Worm (Caenorhabditis elegans) whole organism, young adult: Measurements from ENCODE around the gene lelo-4.

ENCODE experiments used
- F22D6.2 ChIP-seq: sonication (generic microtip); optimal IDR thresholded peaks from 2 replicates; lab custom pipeline; 2016; ENCODE audit warnings: mild to moderate bottlenecking, missing genetic modification characterization, missing compliant biosample characterization
- F23B12.7 ChIP-seq: sonication (generic microtip); optimal IDR thresholded peaks from 2 replicates; lab custom pipeline; 2017; ENCODE audit warnings: missing genetic modification characterization, mild to moderate bottlenecking, missing compliant biosample characterization, antibody characterized with exemption, moderate library complexity; ENCODE audit not compliant: insufficient read depth
- F52B5.7 ChIP-seq: sonication (generic microtip); optimal IDR thresholded peaks from 2 replicates; lab custom pipeline; 2016; ENCODE audit warnings: mild to moderate bottlenecking, missing genetic modification characterization, missing compliant biosample characterization
- F57A8.1 ChIP-seq: fragments of 200-800 bp; sonication (Bioruptor generic); optimal IDR thresholded peaks from 2 replicates; lab custom pipeline; 2018; ENCODE audit warnings: mild to moderate bottlenecking, missing genetic modification characterization, moderate library complexity, missing compliant biosample characterization
- Y95B8A.8 ChIP-seq: fragments of 200-800 bp; sonication (Bioruptor generic); IDR thresholded peaks from 2 replicates; pipeline ENCODE4 v1.3.6; 2022; ENCODE audit warnings: missing genetic modification reagents, missing genetic modification characterization, missing compliant biosample characterization
- ZK185.1 ChIP-seq: sonication (generic microtip); optimal IDR thresholded peaks from 2 replicates; lab custom pipeline; 2016; ENCODE audit warnings: mild to moderate bottlenecking, missing genetic modification characterization, missing compliant biosample characterization; ENCODE audit not compliant: poor library complexity, severe bottlenecking
- aptf-2 ChIP-seq: fragments of 200-800 bp; sonication (Bioruptor generic); conservative IDR thresholded peaks from 2 replicates; pipeline ENCODE4 v1.3.6; 2022; ENCODE audit warnings: missing genetic modification reagents, missing genetic modification characterization, missing compliant biosample characterization
- ccch-3 ChIP-seq: fragments of 200-800 bp; sonication (Bioruptor generic); optimal IDR thresholded peaks from 2 replicates; lab custom pipeline; 2018; ENCODE audit warnings: mild to moderate bottlenecking, missing genetic modification characterization, missing compliant biosample characterization
- cebp-2 ChIP-seq: fragments of 200-800 bp; sonication (Bioruptor generic); IDR thresholded peaks from 2 replicates; pipeline ENCODE4 v1.3.6; 2022; ENCODE audit warnings: missing genetic modification characterization, missing compliant biosample characterization
- dox-1 ChIP-seq: fragments of 200-800 bp; sonication (Bioruptor generic); IDR thresholded peaks from 2 replicates; pipeline ENCODE4 v1.3.6; 2022; ENCODE audit warnings: missing genetic modification reagents, missing genetic modification characterization, missing compliant biosample characterization
- egl-44 ChIP-seq: fragments of 200-800 bp; sonication (Bioruptor generic); IDR thresholded peaks from 2 replicates; pipeline ENCODE4 v1.3.6; 2022; ENCODE audit warnings: missing genetic modification reagents, missing genetic modification characterization, missing compliant biosample characterization
- ets-4 ChIP-seq: fragments of 200-800 bp; sonication (Bioruptor generic); optimal IDR thresholded peaks from 2 replicates; lab custom pipeline; 2018; ENCODE audit warnings: mild to moderate bottlenecking, missing genetic modification characterization, missing compliant biosample characterization
- hlh-26 ChIP-seq: fragments of 200-800 bp; sonication (Bioruptor generic); conservative IDR thresholded peaks from 2 replicates; pipeline ENCODE4 v1.3.6; 2022; ENCODE audit warnings: missing genetic modification reagents, missing genetic modification characterization, missing compliant biosample characterization
- hsf-1 ChIP-seq: fragments of 200-800 bp; sonication (Bioruptor generic); IDR thresholded peaks from 2 replicates; pipeline ENCODE4 v1.3.6; 2022; ENCODE audit warnings: missing genetic modification reagents, missing genetic modification characterization, missing compliant biosample characterization
- lin-35 ChIP-seq, 3 experiments: fragments of 150-350 bp in 2 of 3; sonication (generic microtip) in 1 of 3; optimal IDR thresholded peaks; 2 replicates each; lab custom pipeline; 2014 to 2018; ENCODE audit warnings: missing biosample characterization in 3 of 3, missing genetic modification characterization in 3 of 3, missing genetic modification reagents in 3 of 3
- mxl-1 ChIP-seq: sonication (generic microtip); optimal IDR thresholded peaks from 2 replicates; lab custom pipeline; 2016; ENCODE audit warnings: missing genetic modification characterization, missing compliant biosample characterization
- nfya-2 ChIP-seq: fragments of 200-800 bp; sonication (Bioruptor generic); IDR thresholded peaks from 2 replicates; pipeline ENCODE4 v1.3.6; 2022; ENCODE audit warnings: missing genetic modification reagents, missing genetic modification characterization, missing compliant biosample characterization
- nhr-179 ChIP-seq: sonication (generic microtip); optimal IDR thresholded peaks from 2 replicates; lab custom pipeline; 2016; ENCODE audit warnings: mild to moderate bottlenecking, missing genetic modification characterization, missing compliant biosample characterization
- nhr-27 ChIP-seq: fragments of 200-800 bp; sonication (Bioruptor generic); optimal IDR thresholded peaks from 2 replicates; lab custom pipeline; 2018; ENCODE audit warnings: mild to moderate bottlenecking, missing genetic modification characterization, moderate library complexity, missing compliant biosample characterization
- nhr-80 ChIP-seq: sonication (generic microtip); optimal IDR thresholded peaks from 2 replicates; lab custom pipeline; 2016; ENCODE audit warnings: missing genetic modification characterization, missing compliant biosample characterization
- pha-4 ChIP-seq: fragments of 150-350 bp; sonication (generic microtip); optimal IDR thresholded peaks from 2 replicates; lab custom pipeline; 2014; ENCODE audit warnings: missing biosample characterization, missing genetic modification reagents, missing genetic modification characterization
- repo-1 ChIP-seq: sonication (generic microtip); optimal IDR thresholded peaks from 2 replicates; lab custom pipeline; 2017; ENCODE audit warnings: mild to moderate bottlenecking, missing genetic modification characterization, missing compliant biosample characterization
- sdz-38 ChIP-seq: sonication (generic microtip); optimal IDR thresholded peaks from 2 replicates; lab custom pipeline; 2016; ENCODE audit warnings: missing genotype, missing genetic modification characterization, missing compliant biosample characterization
- snpc-4 ChIP-seq, 5 experiments: fragments of 150-350 bp in 1 of 5; sonication (generic microtip) in 4 of 5; optimal IDR thresholded peaks; 2 replicates each; lab custom pipeline; 2014 to 2018; ENCODE audit warnings: missing genetic modification characterization in 5 of 5, missing biosample characterization in 3 of 5, antibody characterized with exemption in 2 of 5, mild to moderate bottlenecking in 2 of 5, missing compliant biosample characterization in 2 of 5, missing genotype in 2 of 5, moderate library complexity in 2 of 5, missing genetic modification reagents in 1 of 5
- tlf-1 ChIP-seq: fragments of 200-800 bp; sonication (Bioruptor generic); optimal IDR thresholded peaks from 2 replicates; lab custom pipeline; 2018; ENCODE audit warnings: mild to moderate bottlenecking, missing genetic modification characterization, missing compliant biosample characterization
- ztf-26 ChIP-seq: sonication (generic microtip); optimal IDR thresholded peaks from 2 replicates; lab custom pipeline; 2017; ENCODE audit warnings: missing genetic modification characterization, missing compliant biosample characterization
- ztf-3 ChIP-seq: fragments of 200-800 bp; sonication (Bioruptor generic); optimal IDR thresholded peaks from 2 replicates; lab custom pipeline; 2018; ENCODE audit warnings: mild to moderate bottlenecking, missing genetic modification characterization, missing compliant biosample characterization

The lelo-4 gene

ce11 chrII:5742767-5743166 is 28.0 kb downstream of the lelo-4 start:
- TF ChIP-seq nhr-80 (tag; lab: Kevin White, UChicago): peak; percentile 32
- no peak for TF ChIP-seq repo-1 (tag; lab: Kevin White, UChicago)
- no peak for TF ChIP-seq ets-4 (GFP tag; lab: Kevin White, UChicago)
- no peak for TF ChIP-seq F23B12.7 (tag; lab: Kevin White, UChicago)

- TF ChIP-seq nhr-80 (tag; lab: Kevin White, UChicago) (peak; percentile 67), lin-35 (GFP tag; optimal IDR thresholded peaks at IDR 0.05; lab: Kevin White, UChicago) (no peak)
- TF ChIP-seq, all 124 proteins: peak for 1
Measured at ce11 chrII:5744342-5744741, 29.6 kb downstream of the lelo-4 start.

- TF ChIP-seq pha-4 (tag; lab: Kevin White, UChicago) (no peak), F23B12.7 (tag; lab: Kevin White, UChicago) (no peak), mxl-1 (tag; lab: Kevin White, UChicago) (no peak), Y95B8A.8 (GFP tag; lab: Robert Waterston, UW) (no peak), nhr-179 (no peak), ztf-26 (no peak), F52B5.7 (no peak), egl-44 (GFP tag; lab: Robert Waterston, UW) (no peak), ccch-3 (GFP tag; lab: Kevin White, UChicago) (no peak), nhr-27 (tag; lab: Kevin White, UChicago) (no peak), tlf-1 (no peak), sdz-38 (tag; lab: Kevin White, UChicago) (no peak), hlh-26 (GFP tag; lab: Robert Waterston, UW) (no peak), cebp-2 (GFP tag; lab: Robert Waterston, UW) (no peak), aptf-2 (no peak)
Measured at ce11 chrII:5745088-5745487, 30.4 kb downstream of the lelo-4 start, which contains the start of gene F10C1.9. F10C1.9 (minus strand) TSS chrII:5745284.

- TF ChIP-seq F57A8.1 (no peak), nhr-80 (tag; lab: Kevin White, UChicago) (peak; percentile 47)
- TF ChIP-seq, all 124 proteins: peak for 1
Measured at ce11 chrII:5747312-5747711, 32.6 kb downstream of the lelo-4 start.

ce11 chrII:5748395-5748794 is 33.7 kb downstream of the lelo-4 start:
- TF ChIP-seq ets-4 (GFP tag; lab: Kevin White, UChicago) (peak; percentile 31), dox-1 (GFP tag; lab: Robert Waterston, UW) (0 out of 2 replicates have a peak, but pooled peaks have one; percentile 26), nhr-80 (tag; lab: Kevin White, UChicago) (peak; percentile 89), snpc-4 (GFP tag; optimal IDR thresholded peaks at IDR 0.05; lab: Kevin White, UChicago) (no peak), snpc-4 (tag; optimal IDR thresholded peaks at IDR 0.05; lab: Kevin White, UChicago) (no peak), ztf-3 (GFP tag; lab: Kevin White, UChicago) (no peak)

ce11 chrII:5749733-5750238 is 35.1 kb downstream of the lelo-4 start, which contains the start of gene ifb-2:
ifb-2 (plus strand) TSS chrII:5750188.
- TF ChIP-seq nfya-2 (no peak), dox-1 (GFP tag; lab: Robert Waterston, UW) (0 out of 2 replicates have a peak, but pooled peaks have one; percentile 15), nhr-80 (tag; lab: Kevin White, UChicago) (peak; percentile 92)

ce11 chrII:5751353-5751752 is 36.6 kb downstream of the lelo-4 start:
- TF ChIP-seq hsf-1 (GFP tag; lab: Robert Waterston, UW) (0 out of 2 replicates have a peak, but pooled peaks have one; percentile 37), ZK185.1 (tag; lab: Kevin White, UChicago) (peak; percentile 29), dox-1 (GFP tag; lab: Robert Waterston, UW) (peak; percentile 63), F22D6.2 (tag; lab: Kevin White, UChicago) (no peak), nhr-80 (tag; lab: Kevin White, UChicago) (peak; percentile 96)
